Fruit fly (Drosophila melanogaster): ENCODE measurements around the gene yellow-k.

The yellow-k gene

DNA sequence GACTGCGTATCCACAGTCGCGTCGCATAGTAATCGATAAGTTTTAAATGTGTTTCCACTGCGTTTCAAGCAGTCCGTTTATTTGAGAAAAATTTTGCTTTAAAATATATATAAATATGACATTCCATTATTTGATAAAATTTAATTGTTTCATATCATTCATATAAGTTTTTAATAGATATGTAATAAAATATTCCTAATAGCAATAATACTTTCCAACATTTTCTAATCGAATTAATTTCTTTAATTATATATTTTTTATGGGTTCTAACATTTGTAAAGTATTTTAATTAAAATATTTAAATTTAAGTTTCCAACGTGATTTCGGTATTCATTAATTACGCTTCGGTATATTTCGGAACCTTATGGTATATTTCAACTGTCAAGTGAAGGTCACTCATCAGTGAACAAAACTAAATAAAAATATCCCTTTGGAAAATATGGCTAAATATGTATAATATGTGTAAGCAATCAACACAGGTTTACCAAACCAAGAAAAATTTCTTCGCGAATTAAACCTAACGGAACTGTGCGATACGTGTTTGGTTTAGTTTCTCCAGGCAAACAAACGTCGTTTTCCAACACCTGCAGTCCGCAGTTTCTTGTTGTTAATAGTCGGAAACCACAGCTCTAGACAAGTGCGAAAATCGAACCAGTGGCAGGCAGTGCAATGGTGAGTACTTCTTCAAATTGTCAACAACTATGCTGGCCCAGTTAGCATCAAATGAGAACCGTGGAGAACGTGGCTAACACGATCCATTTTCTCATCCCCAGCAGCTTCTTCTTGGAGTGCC, 42.8 kb downstream of the yellow-k start, which contains the start of the genes CG7739 and SCCRO (continued):
- TF ChIP-seq scrt (GFP tag; optimal IDR thresholded peaks at IDR 0.05), result no peak
- TF ChIP-seq CG10431 (GFP tag; optimal IDR thresholded peaks at IDR 0.05), result no peak
- no peak for TF ChIP-seq caup (GFP tag; optimal IDR thresholded peaks at IDR 0.05; ENCODE audit: severe bottlenecking)
- TF ChIP-seq CG17612 (GFP tag; IDR thresholded peaks at IDR 0.05), result 0 out of 2 replicates have a peak, but pooled peaks have one; percentile 27
- TF ChIP-seq tx (GFP tag; optimal IDR thresholded peaks at IDR 0.05), result no peak
- TF ChIP-seq Poxn (GFP tag; IDR thresholded peaks at IDR 0.05), result no peak
- peak; percentile 92 for TF ChIP-seq Med (GFP tag)
- TF ChIP-seq Rx (GFP tag; IDR thresholded peaks at IDR 0.05), result peak; percentile 52; the same call in 1 of the 2 replicates
- no peak for TF ChIP-seq Lpt (GFP tag; optimal IDR thresholded peaks at IDR 0.05)
- no peak for TF ChIP-seq HLHmδ (GFP tag; optimal IDR thresholded peaks at IDR 0.05)
- TF ChIP-seq sug (tag; optimal IDR thresholded peaks at IDR 0.05), result peak; percentile 17
- no peak for TF ChIP-seq Atf3 (GFP tag; optimal IDR thresholded peaks at IDR 0.05)
- no peak for TF ChIP-seq prd (optimal IDR thresholded peaks at IDR 0.05)
- peak; percentile 51; the same call in 1 of the 3 replicates for TF ChIP-seq prd (GFP tag; IDR thresholded peaks at IDR 0.05)
- TF ChIP-seq CG8089 (GFP tag; optimal IDR thresholded peaks at IDR 0.05), result no peak
- TF ChIP-seq nau (GFP tag; optimal IDR thresholded peaks at IDR 0.05), result no peak
- TF ChIP-seq Fer3 (tag; optimal IDR thresholded peaks at IDR 0.05), result peak; percentile 77
- peak; percentile 71 for TF ChIP-seq CG15514 (GFP tag; optimal IDR thresholded peaks at IDR 0.05)
- no peak for TF ChIP-seq peb (GFP tag; IDR thresholded peaks at IDR 0.05)
- TF ChIP-seq CG10147 (GFP tag; optimal IDR thresholded peaks at IDR 0.05), result peak; percentile 11
- no peak for TF ChIP-seq h (optimal IDR thresholded peaks at IDR 0.05)
- peak; percentile 54; the same call in 1 of the 2 replicates for TF ChIP-seq stc (GFP tag; IDR thresholded peaks at IDR 0.05)
- no peak for TF ChIP-seq bcd (GFP tag; optimal IDR thresholded peaks at IDR 0.05)
- no peak for TF ChIP-seq CG15479 (GFP tag; optimal IDR thresholded peaks at IDR 0.05)
- TF ChIP-seq CG14050 (GFP tag; IDR thresholded peaks at IDR 0.05), result peak; percentile 28; the same call in 1 of the 3 replicates
- peak; percentile 86 for TF ChIP-seq slbo (GFP tag; IDR thresholded peaks at IDR 0.05)
- TF ChIP-seq CG10274 (GFP tag; optimal IDR thresholded peaks at IDR 0.05), result no peak

DNA sequence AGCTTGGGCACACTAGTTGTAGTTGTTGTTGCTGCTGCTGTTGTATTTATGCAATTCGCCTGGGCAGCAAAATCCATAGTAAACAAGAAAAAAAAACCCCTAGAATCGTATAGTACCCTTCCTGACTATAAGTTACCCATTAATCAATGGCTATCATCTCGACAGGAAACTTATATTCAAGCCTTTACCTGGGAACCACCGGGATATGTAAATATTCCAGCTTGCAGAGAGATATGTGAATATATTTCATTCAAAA, 43.4 kb downstream of the yellow-k start:
- TF ChIP-seq MESR4 (GFP tag; optimal IDR thresholded peaks at IDR 0.05), result peak; percentile 6
- peak in 1 of 2 experiments; percentile 95 for TF ChIP-seq Pdp1 (GFP tag; optimal IDR thresholded peaks at IDR 0.05)
- TF ChIP-seq CG34224 (GFP tag; IDR thresholded peaks at IDR 0.05; ENCODE audit: partially characterized antibody), result 0 out of 3 replicates have a peak, but pooled peaks have one; percentile 4
- no peak for TF ChIP-seq CG11085 (GFP tag; IDR thresholded peaks at IDR 0.05)

DNA sequence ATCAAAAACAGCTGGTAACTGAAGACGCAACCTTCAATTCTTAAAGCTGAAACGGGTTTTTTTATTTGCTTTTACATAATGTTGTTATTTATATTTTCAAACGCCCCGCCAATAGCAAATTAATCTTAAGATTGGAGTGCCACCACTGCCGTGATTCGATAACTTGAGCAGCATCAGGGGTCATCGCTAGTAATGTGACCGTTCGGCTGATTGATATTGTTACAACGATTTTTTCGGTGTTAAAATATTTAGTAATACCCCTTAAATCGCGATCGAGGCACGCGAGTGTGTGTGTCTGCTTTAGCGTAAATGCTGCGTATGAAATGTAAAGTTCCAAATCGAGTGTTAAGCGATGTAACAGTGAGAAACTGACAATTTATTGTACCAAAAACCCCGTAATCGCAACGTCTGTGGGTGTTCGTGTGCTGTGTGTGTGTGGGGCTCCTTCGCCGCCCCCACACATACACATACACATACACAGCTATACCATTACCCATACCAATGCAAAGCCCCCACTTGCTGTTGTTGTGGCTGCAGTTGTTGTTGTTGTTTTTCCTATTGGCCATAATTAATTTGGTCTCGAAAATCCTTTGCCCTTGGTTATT, 45.5 kb downstream of the yellow-k start, which contains the start of gene dop:
TSS of gene dop (plus strand) at position 185 of the 605 bp plus-strand sequence.
- no peak for TF ChIP-seq Nf-YC (tag; optimal IDR thresholded peaks at IDR 0.05)
- TF ChIP-seq Jarid2 (GFP tag; optimal IDR thresholded peaks at IDR 0.05), result peak; percentile 13
- TF ChIP-seq CG34422 (GFP tag; IDR thresholded peaks at IDR 0.05), result no peak
- TF ChIP-seq vvl (GFP tag; IDR thresholded peaks at IDR 0.05), result peak; percentile 49
- no peak for TF ChIP-seq bigmax (GFP tag; optimal IDR thresholded peaks at IDR 0.05)
- peak; percentile 20 for TF ChIP-seq CG17186 (GFP tag; optimal IDR thresholded peaks at IDR 0.05)
- peak; percentile 82 for TF ChIP-seq CG3995 (GFP tag; optimal IDR thresholded peaks at IDR 0.05)
- TF ChIP-seq Eip74EF (GFP tag; optimal IDR thresholded peaks at IDR 0.05), result no peak
- no peak for TF ChIP-seq CG11695 (GFP tag; IDR thresholded peaks at IDR 0.05)
- TF ChIP-seq CG13424 (tag; optimal IDR thresholded peaks at IDR 0.05), result peak; percentile 6
- peak; percentile 58 for TF ChIP-seq B-H2 (GFP tag; optimal IDR thresholded peaks at IDR 0.05)
- TF ChIP-seq Atf3 (GFP tag; optimal IDR thresholded peaks at IDR 0.05), result no peak
- peak; percentile 8 for TF ChIP-seq Lhr (GFP tag; optimal IDR thresholded peaks at IDR 0.05)
- TF ChIP-seq scrt (GFP tag; optimal IDR thresholded peaks at IDR 0.05), result no peak
- peak; percentile 49; the same call in 1 of the 2 replicates for TF ChIP-seq inv (GFP tag; IDR thresholded peaks at IDR 0.05; ENCODE audit: partially characterized antibody)
- peak; percentile 33 for TF ChIP-seq CoRest (tag; optimal IDR thresholded peaks at IDR 0.05)
- TF ChIP-seq CG7963 (GFP tag; IDR thresholded peaks at IDR 0.05; ENCODE audit: partially characterized antibody), result no peak; the same call in 2 of the 3 replicates
- TF ChIP-seq Sry-β (GFP tag; optimal IDR thresholded peaks at IDR 0.05), result peak; percentile 27

All from whole organism, embryonic.